Worm (Caenorhabditis elegans): ENCODE measurements around the gene str-52.

str-52 gene

DNA sequence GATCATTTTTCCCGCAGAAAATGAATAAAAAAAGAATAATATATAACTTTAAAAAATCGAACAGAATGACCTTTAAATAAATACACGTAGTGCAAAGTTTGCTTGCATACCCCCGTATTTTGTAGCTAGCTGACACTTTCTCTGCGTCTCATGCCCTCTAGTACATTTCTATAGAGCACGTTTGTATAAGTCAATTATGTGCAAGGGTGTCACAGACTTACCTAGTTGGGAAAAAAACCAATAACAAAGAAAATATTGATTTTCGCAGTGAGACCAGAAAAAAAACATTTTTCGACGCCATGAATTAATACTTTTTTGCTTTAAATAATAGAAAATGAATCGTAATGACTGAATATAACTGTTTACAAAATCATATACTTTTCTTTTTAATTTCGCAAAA is 36.6 kb downstream of the str-52 start, which contains the start of gene ckb-4:
ckb-4 (minus strand) TSS at position 140 of the 400 bp plus-strand sequence.
- TF ChIP-seq nhr-6 (tag; optimal IDR thresholded peaks at IDR 0.05) (no peak), crh-2 (tag; optimal IDR thresholded peaks at IDR 0.05) (peak; percentile 29), sem-4 (tag; optimal IDR thresholded peaks at IDR 0.05) (no peak), fos-1 (tag; optimal IDR thresholded peaks at IDR 0.05) (peak; percentile 36), unc-55 (GFP tag; optimal IDR thresholded peaks at IDR 0.05) (peak; percentile 31), gmeb-1 (tag; optimal IDR thresholded peaks at IDR 0.05) (peak; percentile 4), skn-1 (tag; optimal IDR thresholded peaks at IDR 0.05) (no peak), F13H6.1 (tag; optimal IDR thresholded peaks at IDR 0.05) (no peak), lin-11 (tag; optimal IDR thresholded peaks at IDR 0.05) (no peak), alr-1 (tag; optimal IDR thresholded peaks at IDR 0.05) (no peak), lsy-2 (tag; optimal IDR thresholded peaks at IDR 0.05) (no peak), R02D3.7 (tag; optimal IDR thresholded peaks at IDR 0.05) (no peak), C34F6.9 (tag; optimal IDR thresholded peaks at IDR 0.05) (peak; percentile 71), nhr-25 (tag; optimal IDR thresholded peaks at IDR 0.05) (no peak), sma-9 (GFP tag; optimal IDR thresholded peaks at IDR 0.05) (peak; percentile 46), sma-9 (tag; optimal IDR thresholded peaks at IDR 0.05) (no peak), nhr-23 (tag; optimal IDR thresholded peaks at IDR 0.05) (no peak), nhr-11 (tag; optimal IDR thresholded peaks at IDR 0.05) (no peak), mdl-1 (tag; optimal IDR thresholded peaks at IDR 0.05) (no peak), snpc-4 (tag; optimal IDR thresholded peaks at IDR 0.05) (no peak), elt-1 (tag; optimal IDR thresholded peaks at IDR 0.05) (no peak), ceh-16 (tag; optimal IDR thresholded peaks at IDR 0.05) (no peak), ceh-82 (tag; optimal IDR thresholded peaks at IDR 0.05) (no peak), unc-39 (tag; optimal IDR thresholded peaks at IDR 0.05) (no peak), nhr-21 (tag; optimal IDR thresholded peaks at IDR 0.05) (no peak), dmd-4 (tag; optimal IDR thresholded peaks at IDR 0.05) (no peak), ZK546.5 (tag; optimal IDR thresholded peaks at IDR 0.05) (no peak), nhr-77 (tag; optimal IDR thresholded peaks at IDR 0.05) (no peak), nhr-10 (tag; optimal IDR thresholded peaks at IDR 0.05) (no peak), zag-1 (tag; optimal IDR thresholded peaks at IDR 0.05) (no peak), ztf-4 (tag; optimal IDR thresholded peaks at IDR 0.05) (no peak), nhr-129 (tag; optimal IDR thresholded peaks at IDR 0.05) (peak; percentile 47), ztf-11 (tag; optimal IDR thresholded peaks at IDR 0.05) (no peak), peb-1 (tag; optimal IDR thresholded peaks at IDR 0.05) (no peak), nhr-237 (tag; optimal IDR thresholded peaks at IDR 0.05) (no peak), sma-3 (GFP tag; optimal IDR thresholded peaks at IDR 0.05) (no peak), blmp-1 (tag; optimal IDR thresholded peaks at IDR 0.05; ENCODE audit: insufficient read depth) (no peak), lin-39 (tag; optimal IDR thresholded peaks at IDR 0.05) (no peak), ama-1 (optimal IDR thresholded peaks at IDR 0.05) (no peak), mbf-1 (tag; optimal IDR thresholded peaks at IDR 0.05) (no peak), elt-3 (tag; optimal IDR thresholded peaks at IDR 0.05) (no peak)

DNA sequence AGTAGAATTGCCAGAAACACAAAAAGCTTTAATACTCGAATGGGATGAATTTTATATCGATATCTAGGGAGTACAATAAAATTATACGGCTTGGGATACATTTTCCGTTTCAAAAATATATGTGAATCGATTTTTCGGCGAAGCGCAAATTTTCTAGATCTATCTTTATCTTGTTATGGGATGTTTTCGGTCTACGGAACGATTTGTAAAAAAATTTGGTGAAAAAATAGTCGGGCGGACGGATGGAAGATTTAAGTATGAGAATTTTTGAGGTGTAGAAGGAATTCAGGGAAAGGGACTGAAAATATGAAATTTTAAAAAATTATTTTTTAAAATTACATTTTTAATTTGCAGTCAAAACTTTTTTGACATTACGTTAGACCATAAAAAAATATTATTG is 40.0 kb downstream of the str-52 start, which contains the start of gene F22F7.4:
F22F7.4 (minus strand) TSS at position 101 of the 400 bp plus-strand sequence.
- no peak for TF ChIP-seq blmp-1 (tag; optimal IDR thresholded peaks at IDR 0.05; ENCODE audit: insufficient read depth)
- no peak for TF ChIP-seq nhr-23 (tag; optimal IDR thresholded peaks at IDR 0.05)
- TF ChIP-seq ztf-4 (tag; optimal IDR thresholded peaks at IDR 0.05): no peak
- TF ChIP-seq sma-9 (GFP tag; optimal IDR thresholded peaks at IDR 0.05): no peak
- TF ChIP-seq sma-9 (tag; optimal IDR thresholded peaks at IDR 0.05): no peak
- TF ChIP-seq unc-55 (GFP tag; optimal IDR thresholded peaks at IDR 0.05): no peak

DNA sequence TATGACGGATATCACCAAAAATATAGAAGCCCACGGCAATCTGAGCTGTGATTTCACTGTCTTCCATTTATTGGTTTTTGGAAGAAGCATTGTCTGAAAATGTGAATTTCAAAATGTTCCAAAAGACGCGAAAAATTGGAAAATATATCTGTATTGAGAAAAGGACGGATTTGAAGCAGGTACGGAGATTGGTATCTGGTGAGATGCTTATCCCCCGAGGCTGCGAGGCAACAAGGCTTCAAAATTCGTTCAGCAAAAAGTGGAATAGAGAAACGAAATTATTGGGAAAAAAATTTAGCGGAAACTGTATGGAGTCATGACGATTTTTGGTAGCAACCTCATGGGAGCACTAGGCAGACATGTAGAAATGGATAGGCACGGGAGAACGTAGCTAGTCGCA is 42.8 kb downstream of the str-52 start, which contains the start of gene F36F12.1:
F36F12.1 (minus strand) TSS at position 101 of the 400 bp plus-strand sequence.
- TF ChIP-seq nhr-21 (tag; optimal IDR thresholded peaks at IDR 0.05): no peak
- TF ChIP-seq mbf-1 (tag; optimal IDR thresholded peaks at IDR 0.05): no peak

DNA sequence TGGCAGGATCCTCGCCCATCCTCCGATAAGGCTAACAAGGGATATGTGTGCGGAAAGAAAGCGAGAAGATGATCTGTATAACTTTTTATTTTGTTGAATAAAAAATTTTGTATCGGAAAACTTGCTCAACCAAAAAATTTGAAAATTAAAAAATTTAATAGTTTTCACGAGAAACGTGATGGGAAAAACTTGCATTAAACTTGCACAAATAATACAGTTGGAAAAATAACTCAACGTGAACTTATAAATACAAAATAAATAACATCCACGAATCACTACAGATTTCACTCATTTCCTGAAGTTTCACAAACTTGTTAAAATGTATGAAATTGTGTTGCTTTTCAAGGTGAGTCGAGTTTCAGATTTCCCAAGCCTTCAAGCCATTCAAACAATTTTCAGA is 46.9 kb downstream of the str-52 start, which contains the start of gene F36F12.7:
F36F12.7 (plus strand) TSS at position 301 of the 400 bp plus-strand sequence.
- TF ChIP-seq nhr-6 (tag; optimal IDR thresholded peaks at IDR 0.05) (no peak), F13H6.1 (tag; optimal IDR thresholded peaks at IDR 0.05) (no peak), unc-55 (GFP tag; optimal IDR thresholded peaks at IDR 0.05) (no peak), elt-1 (tag; optimal IDR thresholded peaks at IDR 0.05) (no peak), snpc-4 (tag; optimal IDR thresholded peaks at IDR 0.05) (no peak), nhr-12 (tag; optimal IDR thresholded peaks at IDR 0.05) (no peak), ztf-4 (tag; optimal IDR thresholded peaks at IDR 0.05) (no peak), elt-3 (tag; optimal IDR thresholded peaks at IDR 0.05) (no peak), fos-1 (tag; optimal IDR thresholded peaks at IDR 0.05) (no peak), sem-4 (tag; optimal IDR thresholded peaks at IDR 0.05) (no peak), ceh-16 (tag; optimal IDR thresholded peaks at IDR 0.05) (no peak), mbf-1 (tag; optimal IDR thresholded peaks at IDR 0.05) (no peak), sma-9 (GFP tag; optimal IDR thresholded peaks at IDR 0.05) (no peak), sma-9 (tag; optimal IDR thresholded peaks at IDR 0.05) (no peak), unc-39 (tag; optimal IDR thresholded peaks at IDR 0.05) (no peak), zag-1 (tag; optimal IDR thresholded peaks at IDR 0.05) (no peak), nhr-23 (tag; optimal IDR thresholded peaks at IDR 0.05) (no peak)
